Worm (Caenorhabditis elegans): ENCODE measurements around the gene F10G2.10.
"Not testable (repeated sequence)": the region's sequence is repeated elsewhere in the genome, so short reads cannot be mapped to it uniquely, and the experiment has no call there.

DNA sequence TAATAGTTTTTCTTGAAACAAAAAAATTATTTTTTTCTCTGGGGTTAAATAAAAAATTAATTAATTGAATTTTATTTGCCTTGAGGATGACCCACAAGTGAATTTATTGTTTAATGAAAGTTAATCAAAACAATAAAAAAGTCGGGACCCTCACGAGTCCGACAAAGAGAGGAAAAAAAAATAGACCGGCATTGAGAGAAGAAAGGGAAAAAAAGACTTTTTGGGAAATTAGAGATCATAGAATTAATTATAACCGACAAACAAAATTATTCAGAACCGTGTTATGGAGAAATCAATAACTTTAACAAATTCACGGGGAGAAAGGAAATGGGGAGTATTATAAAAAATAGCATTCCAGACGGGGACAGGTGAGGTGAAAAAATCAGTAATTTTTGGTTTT is 15.2 kb downstream of the F10G2.10 start, which contains the start of gene F10G2.7:
- TF ChIP-seq pha-4 (tag; optimal IDR thresholded peaks at IDR 0.05); elt-2 (tag; optimal IDR thresholded peaks at IDR 0.05); hlh-13 (GFP tag; optimal IDR thresholded peaks at IDR 0.05); lin-11 (tag; optimal IDR thresholded peaks at IDR 0.05); Y22D7AL.16 (tag; optimal IDR thresholded peaks at IDR 0.05); odd-2 (tag; optimal IDR thresholded peaks at IDR 0.05); ceh-14 (tag; optimal IDR thresholded peaks at IDR 0.05); ceh-2 (tag; optimal IDR thresholded peaks at IDR 0.05); syd-9 (tag; optimal IDR thresholded peaks at IDR 0.05); unc-55 (GFP tag; optimal IDR thresholded peaks at IDR 0.05); tbx-7 (tag; optimal IDR thresholded peaks at IDR 0.05); ahr-1 (tag; optimal IDR thresholded peaks at IDR 0.05); pqm-1 (tag; optimal IDR thresholded peaks at IDR 0.05): not testable (repeated sequence)

Data from whole organism, late embryonic.